Worm (Caenorhabditis elegans) whole organism, L4 larva: ENCODE data around the gene odd-1.

ENCODE experiments used
- F10B5.3 ChIP-seq: sonication (generic microtip); optimal IDR thresholded peaks from 2 replicates; lab custom pipeline; 2016; ENCODE audit warnings: mild to moderate bottlenecking, missing genetic modification characterization, missing compliant biosample characterization
- F49E8.2 ChIP-seq: sonication (generic microtip); optimal IDR thresholded peaks from 2 replicates; lab custom pipeline; 2016; ENCODE audit warnings: missing compliant biosample characterization, mild to moderate bottlenecking, missing genetic modification characterization, borderline replicate concordance
- T26A8.4 ChIP-seq: fragments of 200-800 bp; sonication (Bioruptor generic); IDR thresholded peaks from 2 replicates; pipeline ENCODE4 v1.3.6; 2022; ENCODE audit warnings: missing genetic modification characterization, missing compliant biosample characterization
- Y105C5A.15 ChIP-seq: fragments of 200-800 bp; sonication (Bioruptor generic); IDR thresholded peaks from 2 replicates; pipeline ENCODE4 v1.3.6; 2022; ENCODE audit warnings: missing genetic modification characterization, missing compliant biosample characterization
- Y48G9A.11 ChIP-seq: fragments of 200-800 bp; sonication (Bioruptor generic); IDR thresholded peaks from 2 replicates; pipeline ENCODE4 v1.3.6; 2022; ENCODE audit warnings: missing genetic modification reagents, missing genetic modification characterization, missing compliant biosample characterization
- ZK546.5 ChIP-seq, 2 experiments: sonication (generic microtip); optimal IDR thresholded peaks; 2 replicates each; lab custom pipeline; 2017; ENCODE audit warnings: missing biosample characterization in 2 of 2, missing genetic modification characterization in 2 of 2
- ama-1 ChIP-seq: fragments of 150-350 bp; optimal IDR thresholded peaks from 2 replicates; lab custom pipeline; 2014; ENCODE audit warnings: inconsistent platforms, mixed read lengths
- arid-1 ChIP-seq: fragments of 200-800 bp; sonication (Bioruptor generic); conservative IDR thresholded peaks from 2 replicates; pipeline ENCODE4 v1.3.6; 2022; ENCODE audit warnings: missing genetic modification reagents, missing genetic modification characterization, missing compliant biosample characterization
- ceh-44 ChIP-seq: fragments of 200-800 bp; sonication (Bioruptor generic); IDR thresholded peaks from 2 replicates; pipeline ENCODE4 v1.3.6; 2022; ENCODE audit warnings: missing genetic modification reagents, missing genetic modification characterization, missing compliant biosample characterization
- ces-1 ChIP-seq: fragments of 150-350 bp; sonication (generic microtip); optimal IDR thresholded peaks from 4 replicates; lab custom pipeline; 2014; ENCODE audit warnings: missing biosample characterization, missing genetic modification reagents, missing genetic modification characterization
- daf-16 ChIP-seq, 3 experiments: sonication (generic microtip); optimal IDR thresholded peaks; 2 replicates each; lab custom pipeline; 2016 to 2017; ENCODE audit warnings: missing genetic modification characterization in 3 of 3, missing genetic modification reagents in 3 of 3, mild to moderate bottlenecking in 2 of 3, missing compliant biosample characterization in 2 of 3, missing biosample characterization in 1 of 3, moderate library complexity in 1 of 3
- daf-19 ChIP-seq: fragments of 200-800 bp; sonication (Bioruptor generic); conservative IDR thresholded peaks from 2 replicates; pipeline ENCODE4 v1.3.6; 2022; ENCODE audit warnings: missing genetic modification characterization, missing compliant biosample characterization
- dmd-8 ChIP-seq: fragments of 200-800 bp; sonication (Bioruptor generic); IDR thresholded peaks from 2 replicates; pipeline ENCODE4 v1.3.6; 2022; ENCODE audit warnings: missing genetic modification characterization, missing compliant biosample characterization
- duxl-1 ChIP-seq: sonication (generic microtip); optimal IDR thresholded peaks from 2 replicates; lab custom pipeline; 2016; ENCODE audit warnings: mild to moderate bottlenecking, missing genetic modification characterization, moderate library complexity, missing compliant biosample characterization; ENCODE audit not compliant: poor library complexity
- dve-1 ChIP-seq: sonication (generic microtip); optimal IDR thresholded peaks from 2 replicates; lab custom pipeline; 2017; ENCODE audit warnings: antibody characterized with exemption, mild to moderate bottlenecking, missing genetic modification characterization, missing compliant biosample characterization; ENCODE audit not compliant: insufficient read depth
- egl-27 ChIP-seq: sonication (generic microtip); optimal IDR thresholded peaks from 3 replicates; lab custom pipeline; 2017; ENCODE audit warnings: missing biosample characterization, missing genetic modification reagents, missing genetic modification characterization
- hlh-11 ChIP-seq: fragments of 200-800 bp; sonication (Bioruptor generic); optimal IDR thresholded peaks from 2 replicates; lab custom pipeline; 2018; ENCODE audit warnings: mild to moderate bottlenecking, missing genetic modification characterization, missing compliant biosample characterization
- hlh-30 ChIP-seq: sonication (generic microtip); optimal IDR thresholded peaks from 2 replicates; lab custom pipeline; 2017; ENCODE audit warnings: antibody characterized with exemption, mild to moderate bottlenecking, missing genetic modification characterization, missing compliant biosample characterization; ENCODE audit not compliant: insufficient read depth
- jun-1 ChIP-seq: fragments of 150-350 bp; optimal IDR thresholded peaks from 2 replicates; lab custom pipeline; 2014; ENCODE audit warnings: missing biosample characterization, missing genetic modification reagents, missing genetic modification characterization
- lin-1 ChIP-seq: fragments of 200-800 bp; sonication (Bioruptor generic); IDR thresholded peaks from 2 replicates; pipeline ENCODE4 v1.3.6; 2022; ENCODE audit warnings: missing genetic modification reagents, missing genetic modification characterization, missing compliant biosample characterization
- lin-13 ChIP-seq: fragments of 150-350 bp; optimal IDR thresholded peaks from 2 replicates; lab custom pipeline; 2014; ENCODE audit warnings: missing biosample characterization, missing genetic modification reagents, missing genetic modification characterization
- lin-38 ChIP-seq: fragments of 200-800 bp; sonication (Bioruptor generic); IDR thresholded peaks from 2 replicates; pipeline ENCODE4 v1.3.6; 2022; ENCODE audit warnings: missing genetic modification reagents, missing genetic modification characterization, missing compliant biosample characterization
- lin-39 ChIP-seq: fragments of 150-350 bp; optimal IDR thresholded peaks from 2 replicates; lab custom pipeline; 2014; ENCODE audit warnings: missing biosample characterization, missing genetic modification reagents, missing genetic modification characterization
- lsy-2 ChIP-seq, 2 experiments: fragments of 150-350 bp in 1 of 2; sonication (generic microtip) in 1 of 2; optimal IDR thresholded peaks; 2 replicates each; lab custom pipeline; 2014 to 2017; ENCODE audit warnings: missing biosample characterization in 2 of 2, missing genetic modification characterization in 2 of 2
- madf-9 ChIP-seq: fragments of 200-800 bp; sonication (Bioruptor generic); conservative IDR thresholded peaks from 2 replicates; pipeline ENCODE4 v1.3.6; 2022; ENCODE audit warnings: missing genetic modification reagents, missing genetic modification characterization, missing compliant biosample characterization
- mdt-29 ChIP-seq: fragments of 200-800 bp; sonication (Bioruptor generic); IDR thresholded peaks from 2 replicates; pipeline ENCODE4 v1.3.6; 2022; ENCODE audit warnings: missing genetic modification reagents, missing genetic modification characterization, missing compliant biosample characterization
- mes-2 ChIP-seq: sonication (generic microtip); optimal IDR thresholded peaks from 2 replicates; lab custom pipeline; 2016; ENCODE audit warnings: missing genotype, mild to moderate bottlenecking, missing genetic modification characterization, missing compliant biosample characterization; ENCODE audit not compliant: poor library complexity, severe bottlenecking
- nhr-10 ChIP-seq: fragments of 150-350 bp; optimal IDR thresholded peaks from 2 replicates; lab custom pipeline; 2014; ENCODE audit warnings: missing biosample characterization, missing genetic modification characterization
- nhr-102 ChIP-seq: sonication (generic microtip); optimal IDR thresholded peaks from 2 replicates; lab custom pipeline; 2016; ENCODE audit warnings: mild to moderate bottlenecking, missing genetic modification characterization, moderate library complexity, missing compliant biosample characterization
- nhr-111 ChIP-seq: fragments of 200-800 bp; sonication (Bioruptor generic); optimal IDR thresholded peaks from 2 replicates; lab custom pipeline; 2018; ENCODE audit warnings: mild to moderate bottlenecking, missing genetic modification characterization, missing compliant biosample characterization
- nhr-41 ChIP-seq: fragments of 200-800 bp; sonication (Bioruptor generic); IDR thresholded peaks from 2 replicates; pipeline ENCODE4 v1.3.6; 2022; ENCODE audit warnings: missing genetic modification reagents, missing genetic modification characterization, missing compliant biosample characterization
- nhr-48 ChIP-seq: sonication (generic microtip); optimal IDR thresholded peaks from 2 replicates; lab custom pipeline; 2016; ENCODE audit warnings: mild to moderate bottlenecking, missing genetic modification characterization, missing compliant biosample characterization
- nhr-6 ChIP-seq: fragments of 150-350 bp; optimal IDR thresholded peaks from 2 replicates; lab custom pipeline; 2014; ENCODE audit warnings: missing biosample characterization, missing genetic modification characterization
- php-3 ChIP-seq: fragments of 200-800 bp; sonication (Bioruptor generic); IDR thresholded peaks from 2 replicates; pipeline ENCODE4 v1.3.6; 2022; ENCODE audit warnings: missing genetic modification reagents, missing genetic modification characterization, missing compliant biosample characterization
- rbr-2 ChIP-seq: sonication (generic microtip); optimal IDR thresholded peaks from 2 replicates; lab custom pipeline; 2016; ENCODE audit warnings: missing genotype, missing genetic modification characterization, missing compliant biosample characterization
- sdz-12 ChIP-seq: fragments of 200-800 bp; sonication (Bioruptor generic); optimal IDR thresholded peaks from 2 replicates; lab custom pipeline; 2018; ENCODE audit warnings: mild to moderate bottlenecking, missing genetic modification characterization, missing compliant biosample characterization
- snpc-1.2 ChIP-seq: fragments of 200-800 bp; sonication (Bioruptor generic); IDR thresholded peaks from 2 replicates; pipeline ENCODE4 v1.3.6; 2022; ENCODE audit warnings: missing genetic modification reagents, missing genetic modification characterization, missing compliant biosample characterization
- snpc-4 ChIP-seq: fragments of 150-350 bp; optimal IDR thresholded peaks from 2 replicates; lab custom pipeline; 2014; ENCODE audit warnings: missing biosample characterization, missing genetic modification characterization
- spr-1 ChIP-seq: sonication (generic microtip); optimal IDR thresholded peaks from 2 replicates; lab custom pipeline; 2016; ENCODE audit warnings: mild to moderate bottlenecking, missing genetic modification characterization, missing compliant biosample characterization
- tra-1 ChIP-seq: fragments of 200-800 bp; sonication (Bioruptor generic); IDR thresholded peaks from 2 replicates; pipeline ENCODE4 v1.3.6; 2022; ENCODE audit warnings: missing genetic modification reagents, missing genetic modification characterization, missing compliant biosample characterization
- unc-39 ChIP-seq: sonication (generic microtip); optimal IDR thresholded peaks from 2 replicates; lab custom pipeline; 2017; ENCODE audit warnings: missing biosample characterization, missing genetic modification characterization
- unc-62 ChIP-seq, 3 experiments: fragments of 150-350 bp in 1 of 3; sonication (generic microtip); optimal IDR thresholded peaks in 2 of 3; peaks in 1 of 3; 1 replicate in 1 of 3; 2 replicates in 2 of 3; lab custom pipeline; 2014 to 2017; ENCODE audit warnings: missing biosample characterization in 3 of 3, missing genetic modification characterization in 3 of 3, missing genetic modification reagents in 3 of 3, missing genotype in 1 of 3
- vab-7 ChIP-seq: fragments of 200-800 bp; sonication (Bioruptor generic); IDR thresholded peaks from 2 replicates; pipeline ENCODE4 v1.3.6; 2022; ENCODE audit warnings: missing genetic modification reagents, missing genetic modification characterization, missing compliant biosample characterization
- zag-1 ChIP-seq: fragments of 150-350 bp; optimal IDR thresholded peaks from 2 replicates; lab custom pipeline; 2014; ENCODE audit warnings: missing biosample characterization, missing genetic modification characterization

The odd-1 gene

ce11 chrIII:7142172-7142601 lies 34.1 kb downstream of the odd-1 start:
- TF ChIP-seq dmd-8 (GFP tag; lab: Robert Waterston, UW), result no peak
- TF ChIP-seq mdt-29, result peak; percentile 55
- TF ChIP-seq rbr-2, result peak; percentile 28
- no peak for TF ChIP-seq ZK546.5 (tag; optimal IDR thresholded peaks at IDR 0.05; lab: Kevin White, UChicago)
- TF ChIP-seq duxl-1, result peak; percentile 33
- TF ChIP-seq F10B5.3 (tag; lab: Kevin White, UChicago), result peak; percentile 8
- TF ChIP-seq nhr-41 (GFP tag; lab: Robert Waterston, UW), result 0 out of 2 replicates have a peak, but pooled peaks have one; percentile 26
- peak; percentile 71 for TF ChIP-seq snpc-1.2 (GFP tag; lab: Robert Waterston, UW)
- peak; percentile 81 for TF ChIP-seq snpc-4 (tag; lab: Kevin White, UChicago)
- peak; percentile 63 for TF ChIP-seq mes-2 (tag; lab: Kevin White, UChicago)
- TF ChIP-seq hlh-30 (tag; lab: Kevin White, UChicago), result peak; percentile 65
- TF ChIP-seq lin-38 (GFP tag; lab: Robert Waterston, UW), result peak; percentile 64
- TF ChIP-seq madf-9 (GFP tag; lab: Robert Waterston, UW), result no peak
- peak; percentile 61; the same call in 1 of the 2 replicates for TF ChIP-seq ceh-44 (GFP tag; lab: Robert Waterston, UW)
- 0 out of 2 replicates have a peak, but pooled peaks have one; percentile 56 for TF ChIP-seq daf-19 (GFP tag; lab: Robert Waterston, UW)
- peak; percentile 40 for TF ChIP-seq hlh-11 (tag; lab: Kevin White, UChicago)
- no peak for TF ChIP-seq ces-1 (GFP tag; lab: Kevin White, UChicago)
- no peak for TF ChIP-seq sdz-12 (GFP tag; lab: Kevin White, UChicago)
- TF ChIP-seq zag-1, result no peak
- peak; percentile 62 for TF ChIP-seq arid-1 (GFP tag; lab: Robert Waterston, UW)
- TF ChIP-seq F49E8.2 (tag; lab: Kevin White, UChicago), result peak; percentile 68
- TF ChIP-seq nhr-10 (tag; lab: Kevin White, UChicago), result no peak
- TF ChIP-seq unc-62 (GFP tag; optimal IDR thresholded peaks at IDR 0.05 in 1 of 2; lab: Kevin White, UChicago), result peak in 1 of 2 experiments; percentile 28
- no peak for TF ChIP-seq unc-62 (tag; optimal IDR thresholded peaks at IDR 0.05; lab: Kevin White, UChicago)
- TF ChIP-seq nhr-102 (tag; lab: Kevin White, UChicago), result peak; percentile 55
- TF ChIP-seq ama-1, result peak; percentile 85
- TF ChIP-seq unc-39 (tag; lab: Kevin White, UChicago), result no peak
- TF ChIP-seq php-3 (GFP tag; lab: Robert Waterston, UW), result peak; percentile 71; the same call in 1 of the 2 replicates
- TF ChIP-seq T26A8.4 (GFP tag; lab: Robert Waterston, UW), result peak; percentile 91
- TF ChIP-seq Y105C5A.15 (GFP tag; lab: Robert Waterston, UW), result 0 out of 2 replicates have a peak, but pooled peaks have one; percentile 58
- TF ChIP-seq lin-1, result 0 out of 2 replicates have a peak, but pooled peaks have one; percentile 6
- TF ChIP-seq egl-27 (tag; lab: Kevin White, UChicago), result no peak
- peak; percentile 51 for TF ChIP-seq dve-1 (tag; lab: Kevin White, UChicago)
- peak in 1 of 2 experiments; percentile 56 for TF ChIP-seq lsy-2 (tag; optimal IDR thresholded peaks at IDR 0.05; lab: Kevin White, UChicago)
- TF ChIP-seq nhr-48 (tag; lab: Kevin White, UChicago), result peak; percentile 35
- peak; percentile 27 for TF ChIP-seq nhr-111 (GFP tag; lab: Kevin White, UChicago)
- TF ChIP-seq daf-16 (GFP tag; optimal IDR thresholded peaks at IDR 0.05; lab: Kevin White, UChicago), result peak in 1 of 2 experiments; percentile 9
- peak; percentile 59 for TF ChIP-seq daf-16 (tag; optimal IDR thresholded peaks at IDR 0.05; lab: Kevin White, UChicago)
- TF ChIP-seq vab-7 (GFP tag; lab: Robert Waterston, UW), result no peak
- TF ChIP-seq Y48G9A.11 (GFP tag; lab: Robert Waterston, UW), result peak; percentile 68; the same call in 1 of the 2 replicates
- peak; percentile 39 for TF ChIP-seq lin-13 (GFP tag; lab: Kevin White, UChicago)
- TF ChIP-seq lin-39 (tag; lab: Kevin White, UChicago), result no peak
- no peak for TF ChIP-seq jun-1
- peak; percentile 39; the same call in 1 of the 2 replicates for TF ChIP-seq tra-1
- peak; percentile 26 for TF ChIP-seq nhr-6
- peak; percentile 47 for TF ChIP-seq spr-1 (tag; lab: Kevin White, UChicago)
